Worm (Caenorhabditis elegans) whole organism, L3 larva: ENCODE results near the gene vps-18.

ENCODE experiments used
- ceh-82 ChIP-seq: fragments of 150-350 bp; optimal IDR thresholded peaks from 2 replicates; lab custom pipeline; 2014; ENCODE audit warnings: missing biosample characterization, missing genetic modification characterization
- egl-27 ChIP-seq: sonication (generic microtip); optimal IDR thresholded peaks from 4 replicates; lab custom pipeline; 2017; ENCODE audit warnings: missing biosample characterization, missing genetic modification reagents, missing genetic modification characterization
- mdl-1 ChIP-seq: fragments of 150-350 bp; optimal IDR thresholded peaks from 2 replicates; lab custom pipeline; 2014; ENCODE audit warnings: missing biosample characterization, missing genetic modification characterization
- nhr-11 ChIP-seq: fragments of 150-350 bp; optimal IDR thresholded peaks from 2 replicates; lab custom pipeline; 2014; ENCODE audit warnings: missing biosample characterization, missing genetic modification characterization
- nhr-77 ChIP-seq: fragments of 150-350 bp; optimal IDR thresholded peaks from 2 replicates; lab custom pipeline; 2014; ENCODE audit warnings: missing biosample characterization, missing genetic modification characterization
- skn-1 ChIP-seq: fragments of 150-350 bp; optimal IDR thresholded peaks from 2 replicates; lab custom pipeline; 2014; ENCODE audit warnings: missing biosample characterization, missing genetic modification characterization
- zag-1 ChIP-seq: fragments of 150-350 bp; optimal IDR thresholded peaks from 2 replicates; lab custom pipeline; 2014; ENCODE audit warnings: missing biosample characterization, missing genetic modification characterization

ce11 chrII:4453051-4453450 is 7.9 kb upstream of the vps-18 start, which contains the start of gene twk-2:
- TF ChIP-seq zag-1 (tag; lab: Kevin White, UChicago) (no peak), ceh-82 (tag; lab: Kevin White, UChicago) (no peak), nhr-77 (tag; lab: Kevin White, UChicago) (no peak), nhr-11 (tag; lab: Kevin White, UChicago) (no peak), skn-1 (tag; lab: Kevin White, UChicago) (no peak), mdl-1 (tag; lab: Kevin White, UChicago) (no peak), egl-27 (tag; lab: Kevin White, UChicago) (no peak)
